Fruit fly (Drosophila melanogaster) whole organism, pupa: Measurements from ENCODE around the gene CG14556.
A peak's percentile ranks its signal among the peaks of the same experiment; 100 is the strongest.

Experiments used
- CG12605 ChIP-seq: fragments of 200-800 bp; sonication (Bioruptor generic); IDR thresholded peaks from 2 replicates; pipeline ENCODE4 v1.3.6; 2022; ENCODE audit warnings: missing biosample characterization, missing genetic modification characterization
- CG13204 ChIP-seq: fragments of 200-800 bp; sonication (Bioruptor generic); optimal IDR thresholded peaks from 2 replicates; lab custom pipeline; 2018; ENCODE audit warnings: missing biosample characterization, mild to moderate bottlenecking, missing genetic modification characterization, moderate library complexity
- CG14655 ChIP-seq: fragments of 200-800 bp; sonication (Bioruptor generic); optimal IDR thresholded peaks from 3 replicates; lab custom pipeline; 2017; ENCODE audit warnings: mild to moderate bottlenecking, missing biosample characterization, missing genetic modification reagents, missing genetic modification characterization
- CG17806 ChIP-seq: fragments of 200-800 bp; sonication (Bioruptor generic); optimal IDR thresholded peaks from 2 replicates; lab custom pipeline; 2018; ENCODE audit warnings: missing biosample characterization, mild to moderate bottlenecking, missing genetic modification characterization, moderate library complexity
- CG32121 ChIP-seq: fragments of 200-800 bp; sonication (Bioruptor generic); IDR thresholded peaks from 2 replicates; pipeline ENCODE4 v1.3.6; 2022; ENCODE audit warnings: missing biosample characterization, missing genetic modification characterization
- CG34367 ChIP-seq: fragments of 200-800 bp; sonication (Bioruptor generic); optimal IDR thresholded peaks from 2 replicates; lab custom pipeline; 2018; ENCODE audit warnings: missing biosample characterization, mild to moderate bottlenecking, missing genetic modification characterization
- CG4496 ChIP-seq: fragments of 200-800 bp; sonication (Bioruptor generic); IDR thresholded peaks from 3 replicates; pipeline ENCODE4 v1.3.6; 2022; ENCODE audit warnings: missing biosample characterization, missing genetic modification characterization
- CG8159 ChIP-seq: fragments of 200-800 bp; sonication (Bioruptor generic); optimal IDR thresholded peaks from 3 replicates; lab custom pipeline; 2018; ENCODE audit warnings: missing biosample characterization, mild to moderate bottlenecking, missing genetic modification characterization, moderate library complexity
- CG9948 ChIP-seq: fragments of 200-800 bp; sonication (Bioruptor generic); optimal IDR thresholded peaks from 2 replicates; lab custom pipeline; 2018; ENCODE audit warnings: missing biosample characterization, mild to moderate bottlenecking, missing genetic modification characterization, moderate library complexity
- D1 ChIP-seq: fragments of 200-800 bp; sonication (Bioruptor generic); optimal IDR thresholded peaks from 2 replicates; lab custom pipeline; 2018; ENCODE audit warnings: missing biosample characterization, mild to moderate bottlenecking, missing genetic modification characterization, moderate library complexity
- EcR ChIP-seq: fragments of 200-800 bp; sonication (Bioruptor generic); optimal IDR thresholded peaks from 3 replicates; lab custom pipeline; 2019; ENCODE audit warnings: missing biosample characterization, missing genetic modification characterization, mild to moderate bottlenecking, moderate library complexity, missing genetic modification reagents
- Ets98B ChIP-seq: fragments of 200-800 bp; sonication (Bioruptor generic); IDR thresholded peaks from 2 replicates; pipeline ENCODE4 v1.3.6; 2022; ENCODE audit warnings: missing biosample characterization, missing genetic modification characterization
- Pif1A ChIP-seq: fragments of 200-800 bp; sonication (Bioruptor generic); optimal IDR thresholded peaks from 3 replicates; lab custom pipeline; 2016; ENCODE audit warnings: missing biosample characterization, missing genetic modification characterization
- Pif1B ChIP-seq: fragments of 200-800 bp; sonication (Bioruptor generic); optimal IDR thresholded peaks from 3 replicates; lab custom pipeline; 2016; ENCODE audit warnings: missing biosample characterization, missing genetic modification characterization
- fd96Ca ChIP-seq: fragments of 200-800 bp; sonication (Bioruptor generic); IDR thresholded peaks from 3 replicates; pipeline ENCODE4 v1.3.6; 2022; ENCODE audit warnings: missing biosample characterization, missing genetic modification characterization
- gl ChIP-seq: fragments of 200-800 bp; sonication (Bioruptor generic); optimal IDR thresholded peaks from 2 replicates; lab custom pipeline; 2018; ENCODE audit warnings: missing biosample characterization, mild to moderate bottlenecking, missing genetic modification characterization
- rn ChIP-seq: fragments of 200-800 bp; sonication (Bioruptor generic); IDR thresholded peaks from 2 replicates; pipeline ENCODE4 v1.3.6; 2022; ENCODE audit warnings: missing biosample characterization, missing genetic modification characterization

CG14556 gene

dm6 chr3R:26132854-26133253 is 6.4 kb downstream of the CG14556 start, which contains the start of gene CG6142:
CG6142 (plus strand) TSS chr3R:26133154.
- TF ChIP-seq EcR (GFP tag; lab: Kevin White, UChicago) = peak; percentile 54
- TF ChIP-seq D1 (tag; lab: Kevin White, UChicago) = no peak

- no peak for TF ChIP-seq CG8159 (tag; lab: Kevin White, UChicago)
- no peak for TF ChIP-seq D1 (tag; lab: Kevin White, UChicago)
- no peak for TF ChIP-seq CG13204 (GFP tag; lab: Kevin White, UChicago)
- no peak for TF ChIP-seq Pif1B (GFP tag; lab: Kevin White, UChicago)
- no peak for TF ChIP-seq CG9948 (tag; lab: Kevin White, UChicago)
- no peak for TF ChIP-seq CG32121 (GFP tag; lab: Robert Waterston, UW)
- TF ChIP-seq CG4496 (GFP tag; lab: Robert Waterston, UW) = no peak
- no peak for TF ChIP-seq Pif1A
These were observed 10.7 kb downstream of the CG14556 start for dm6 chr3R:26137189-26137588.

- TF ChIP-seq Pif1B (GFP tag; lab: Kevin White, UChicago) (no peak), Pif1A (no peak), CG17806 (tag; lab: Kevin White, UChicago) (no peak), CG32121 (GFP tag; lab: Robert Waterston, UW) (no peak), gl (no peak), CG8159 (tag; lab: Kevin White, UChicago) (no peak), rn (GFP tag; lab: Robert Waterston, UW) (no peak), CG12605 (GFP tag; lab: Robert Waterston, UW) (no peak), fd96Ca (GFP tag; lab: Robert Waterston, UW) (no peak), CG9948 (tag; lab: Kevin White, UChicago) (no peak), CG14655 (no peak), CG34367 (tag; lab: Kevin White, UChicago) (no peak)
- TF ChIP-seq, all 21 proteins: peak for 0
These were observed 44.2 kb downstream of the CG14556 start, which contains the start of gene CG31323 for dm6 chr3R:26170644-26171043. CG31323 (plus strand) TSS chr3R:26170847.

dm6 chr3R:26172040-26172439 is 45.6 kb downstream of the CG14556 start:
- TF ChIP-seq gl (no peak), Ets98B (GFP tag; lab: Robert Waterston, UW) (no peak), CG9948 (tag; lab: Kevin White, UChicago) (no peak), CG8159 (tag; lab: Kevin White, UChicago) (peak; percentile 34), CG14655 (peak; percentile 30)
